Fruit fly (Drosophila melanogaster) S2 (cell line): ENCODE results near the gene CG6659.
A peak's percentile ranks its signal among the peaks of the same experiment; 100 is the strongest.

ENCODE experiments used
- CG8478 ChIP-seq: fragments of >200 bp; optimal IDR thresholded peaks from 2 replicates; lab custom pipeline; 2018
- CTCF ChIP-seq, 2 experiments: fragments of >200 bp; optimal IDR thresholded peaks; 2 replicates each; lab custom pipeline; 2018

DNA sequence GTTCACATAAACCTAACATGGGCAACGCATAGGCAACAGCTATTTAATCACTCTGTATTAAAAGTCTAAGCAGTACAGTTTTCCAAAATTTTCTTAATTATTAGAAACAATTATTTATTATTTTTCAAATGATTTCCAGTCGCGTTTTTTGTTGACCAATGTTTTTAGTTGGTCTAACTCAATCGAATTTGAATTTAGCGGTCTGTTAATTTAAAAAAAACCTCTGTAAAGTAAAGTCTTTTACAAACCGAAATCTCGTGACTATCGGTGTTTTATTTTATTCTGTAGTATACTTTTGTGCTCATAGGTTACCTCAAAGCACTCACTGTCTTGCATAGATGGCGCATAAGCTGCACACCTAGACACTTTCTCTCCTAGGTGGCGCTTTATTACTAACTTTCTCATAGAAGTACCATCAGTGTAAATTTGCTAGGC is 22.0 kb downstream of the CG6659 start:
- TF ChIP-seq CTCF (optimal IDR thresholded peaks at IDR 0.05; lab: Kevin White, UChicago) (peak; percentile 94 to 97), CG8478 (lab: Kevin White, UChicago) (no peak)
